Worm (Caenorhabditis elegans): ENCODE results near the gene Y43F8C.3.

The Y43F8C.3 gene

ce11 chrV:19622440-19622914 is at the start of gene Y43F8C.3:
Gene Y43F8C.3, minus strand, starts transcription at chrV:19622626.
- no peak for TF ChIP-seq unc-62 (GFP tag; optimal IDR thresholded peaks at IDR 0.05)

- TF ChIP-seq unc-62 (GFP tag; optimal IDR thresholded peaks at IDR 0.05): no peak
Measured at ce11 chrV:19671816-19672215, 49.4 kb upstream of the Y43F8C.3 start.

DNA sequence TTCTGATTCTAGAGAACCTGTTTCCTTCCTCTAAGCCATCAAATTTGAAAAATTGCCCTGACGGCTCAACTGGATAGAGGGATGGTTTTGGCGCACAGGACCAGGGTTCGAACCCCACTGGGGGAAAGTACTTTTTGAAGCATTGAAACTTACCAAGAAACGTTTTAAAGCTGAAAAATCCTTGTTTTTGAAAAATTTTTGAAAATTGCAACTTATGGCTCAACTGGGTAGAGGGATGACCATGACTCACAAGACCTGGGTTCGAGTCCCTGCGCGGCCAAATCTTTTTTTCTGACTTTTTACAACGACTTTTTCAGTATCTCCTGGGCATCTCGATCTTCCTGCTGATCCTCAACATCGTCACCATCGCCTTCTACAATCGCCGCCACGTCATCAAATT is 48.4 kb upstream of the Y43F8C.3 start:
- no peak for TF ChIP-seq unc-62 (GFP tag; optimal IDR thresholded peaks at IDR 0.05)

ce11 chrV:19669959-19670358 is 47.5 kb upstream of the Y43F8C.3 start, which contains the start of gene Y43F8C.11:
Gene Y43F8C.11, plus strand, starts transcription at chrV:19670259.
- no peak for TF ChIP-seq unc-62 (GFP tag; optimal IDR thresholded peaks at IDR 0.05)

DNA sequence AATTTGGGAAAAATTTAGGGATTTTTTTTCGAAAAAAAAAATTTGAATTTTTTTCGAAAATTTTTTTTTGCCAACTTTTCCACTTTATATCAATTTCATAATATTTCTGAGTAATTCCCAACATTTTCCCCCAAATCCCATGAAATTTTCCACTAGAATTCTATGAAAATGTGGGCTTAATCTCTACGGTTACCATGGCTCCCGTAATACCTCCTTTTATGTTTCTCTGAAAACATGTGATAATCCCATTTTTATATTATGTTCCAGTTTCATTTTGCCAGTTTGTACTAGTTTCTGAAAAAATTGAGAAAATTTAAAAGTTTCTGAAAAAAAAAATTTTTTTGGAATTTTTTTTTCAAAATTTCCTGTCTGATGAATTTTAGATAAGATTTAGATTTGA is 45.8 kb upstream of the Y43F8C.3 start:
- no peak for TF ChIP-seq unc-62 (GFP tag; optimal IDR thresholded peaks at IDR 0.05)

DNA sequence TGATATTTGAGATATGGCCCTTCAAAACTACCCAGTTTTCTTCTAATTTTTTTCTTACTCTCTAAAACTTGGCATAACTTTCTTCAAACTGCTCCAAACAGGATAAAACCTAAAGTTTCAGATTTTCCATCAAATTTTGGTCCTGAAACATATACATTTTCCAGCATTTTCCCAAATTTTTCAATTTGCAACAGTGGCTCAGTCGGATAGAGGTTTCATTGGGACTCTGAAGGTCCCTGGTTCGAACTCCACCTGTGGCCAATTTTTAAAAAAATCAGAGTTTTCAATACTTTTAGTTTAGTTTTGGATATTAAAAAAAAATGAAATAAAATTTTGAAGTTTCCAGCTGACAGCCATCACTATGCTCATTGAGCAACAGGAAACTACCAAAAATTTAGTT is 45.3 kb upstream of the Y43F8C.3 start:
- TF ChIP-seq unc-62 (GFP tag; optimal IDR thresholded peaks at IDR 0.05): no peak

- TF ChIP-seq unc-62 (GFP tag; optimal IDR thresholded peaks at IDR 0.05): no peak
Measured at ce11 chrV:19666308-19666707, 43.9 kb upstream of the Y43F8C.3 start.

ce11 chrV:19664574-19664973 is 42.1 kb upstream of the Y43F8C.3 start:
- no peak for TF ChIP-seq unc-62 (GFP tag; optimal IDR thresholded peaks at IDR 0.05)

ce11 chrV:19655151-19655550 is 32.7 kb upstream of the Y43F8C.3 start, which contains the start of gene dmd-3:
Gene dmd-3, minus strand, starts transcription at chrV:19655251.
- TF ChIP-seq unc-62 (GFP tag; optimal IDR thresholded peaks at IDR 0.05): no peak

DNA sequence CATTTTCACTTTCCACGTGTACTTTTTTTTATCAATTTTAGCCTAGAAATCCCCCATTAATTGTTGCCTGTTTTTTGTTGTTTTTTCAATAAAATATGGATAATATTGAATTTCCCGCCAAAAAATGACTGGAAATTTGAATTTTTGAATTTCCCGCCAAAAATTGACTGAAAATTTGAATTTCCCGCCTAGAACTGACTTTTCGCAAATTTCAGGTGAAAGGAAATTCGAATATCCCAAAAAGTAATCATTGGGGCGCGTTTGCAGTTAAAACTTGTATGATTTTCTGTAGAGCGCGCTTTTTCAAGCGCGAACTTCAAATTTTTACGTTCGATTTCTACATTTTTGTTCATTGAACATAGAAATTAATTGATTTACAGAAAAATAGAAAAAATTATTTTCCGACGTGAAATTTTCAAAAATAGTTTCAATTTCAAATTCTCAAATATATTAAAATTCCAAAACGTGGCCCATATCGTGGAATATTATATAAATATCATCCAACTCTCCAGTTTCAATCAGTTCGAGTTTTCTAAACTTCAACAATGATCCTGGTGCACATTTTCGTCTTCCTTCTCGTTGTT is 23.2 kb upstream of the Y43F8C.3 start, which contains the start of gene Y43F8C.9:
Gene Y43F8C.9 (plus strand): TSS at position 534 of the 584 bp plus-strand sequence.
- no peak for TF ChIP-seq unc-62 (GFP tag; optimal IDR thresholded peaks at IDR 0.05)

DNA sequence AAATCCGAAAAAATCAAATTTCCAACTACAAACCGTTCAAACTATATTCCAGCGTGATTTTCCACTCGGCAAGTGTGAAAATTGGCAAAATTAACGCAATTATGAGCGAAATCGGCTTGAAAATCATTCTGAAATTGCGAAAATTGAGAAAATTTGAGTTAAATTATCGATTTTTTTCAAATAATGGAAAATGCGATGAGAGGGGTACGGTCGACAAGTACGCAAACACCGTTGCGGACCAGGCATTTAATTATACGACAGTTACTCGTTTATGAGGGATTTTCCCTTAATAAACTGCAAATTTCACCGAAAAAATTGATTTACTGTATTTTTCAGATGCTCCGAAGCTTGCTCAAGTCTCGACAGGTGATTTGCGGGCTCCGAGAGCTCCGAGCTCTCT is 21.5 kb upstream of the Y43F8C.3 start, which contains the start of the genes Y43F8C.7 and mrps-28:
Gene Y43F8C.7 (minus strand): TSS at position 128 of the 400 bp plus-strand sequence.
Gene mrps-28 (plus strand): TSS at position 337 of the 400 bp plus-strand sequence.
- TF ChIP-seq unc-62 (GFP tag; optimal IDR thresholded peaks at IDR 0.05): no peak

ce11 chrV:19643015-19643414 is 20.6 kb upstream of the Y43F8C.3 start:
- TF ChIP-seq unc-62 (GFP tag; optimal IDR thresholded peaks at IDR 0.05): no peak

- no peak for TF ChIP-seq unc-62 (GFP tag; optimal IDR thresholded peaks at IDR 0.05)
Measured at ce11 chrV:19640808-19641207, 18.4 kb upstream of the Y43F8C.3 start, which contains the start of gene Y43F8C.6. Gene Y43F8C.6, minus strand, starts transcription at chrV:19640908.

ce11 chrV:19637890-19638289 is 15.5 kb upstream of the Y43F8C.3 start:
- TF ChIP-seq unc-62 (GFP tag; optimal IDR thresholded peaks at IDR 0.05): no peak

ce11 chrV:19636194-19636584 is 13.8 kb upstream of the Y43F8C.3 start:
- no peak for TF ChIP-seq unc-62 (GFP tag; optimal IDR thresholded peaks at IDR 0.05)

- TF ChIP-seq unc-62 (GFP tag; optimal IDR thresholded peaks at IDR 0.05): no peak
Measured at ce11 chrV:19634197-19634596, 11.8 kb upstream of the Y43F8C.3 start.

ce11 chrV:19632948-19633347 is 10.5 kb upstream of the Y43F8C.3 start:
- no peak for TF ChIP-seq unc-62 (GFP tag; optimal IDR thresholded peaks at IDR 0.05)

ce11 chrV:19632546-19632945 is 10.1 kb upstream of the Y43F8C.3 start, which contains the start of gene Y43F8C.5:
Gene Y43F8C.5, minus strand, starts transcription at chrV:19632646.
- TF ChIP-seq unc-62 (GFP tag; optimal IDR thresholded peaks at IDR 0.05): no peak
